Fruit fly (Drosophila melanogaster) whole organism, embryonic: ENCODE measurements around the gene COX7AL2.

ENCODE experiments used
- Bgb ChIP-seq: fragments of 200-800 bp; sonication (Bioruptor generic); IDR thresholded peaks from 2 replicates; pipeline ENCODE4 v1.3.6; 2022; ENCODE audit warnings: missing biosample characterization, missing genetic modification characterization; ENCODE audit not compliant: partially characterized antibody
- CG10267 ChIP-seq: fragments of 200-800 bp; sonication (Bioruptor generic); optimal IDR thresholded peaks from 2 replicates; lab custom pipeline; 2018; ENCODE audit warnings: missing biosample characterization, mild to moderate bottlenecking, missing genetic modification characterization, moderate library complexity
- CG10959 ChIP-seq: fragments of 200-800 bp; sonication (Bioruptor generic); IDR thresholded peaks from 2 replicates; pipeline ENCODE4 v1.3.6; 2022; ENCODE audit warnings: missing biosample characterization, missing genetic modification characterization
- CG12104 ChIP-seq: fragments of 200-800 bp; sonication (Bioruptor generic); optimal IDR thresholded peaks from 3 replicates; lab custom pipeline; 2016; ENCODE audit warnings: missing biosample characterization, missing genetic modification characterization
- CG12155 ChIP-seq: fragments of 200-800 bp; sonication (Bioruptor generic); optimal IDR thresholded peaks from 3 replicates; lab custom pipeline; 2016; ENCODE audit warnings: missing biosample characterization, missing genetic modification characterization
- CG13894 ChIP-seq: fragments of 200-800 bp; sonication (Bioruptor generic); optimal IDR thresholded peaks from 3 replicates; lab custom pipeline; 2018; ENCODE audit warnings: missing biosample characterization, mild to moderate bottlenecking, missing genetic modification characterization, moderate library complexity
- CG15601 ChIP-seq: fragments of 200-800 bp; sonication (Bioruptor generic); optimal IDR thresholded peaks from 3 replicates; lab custom pipeline; 2019; ENCODE audit warnings: missing biosample characterization, mild to moderate bottlenecking, missing genetic modification characterization, moderate library complexity
- CG17359 ChIP-seq: fragments of 200-800 bp; sonication (Bioruptor generic); optimal IDR thresholded peaks from 3 replicates; lab custom pipeline; 2018; ENCODE audit warnings: missing biosample characterization, mild to moderate bottlenecking, missing genetic modification characterization, moderate library complexity
- CG3281 ChIP-seq: fragments of 200-800 bp; sonication (Bioruptor generic); optimal IDR thresholded peaks from 3 replicates; lab custom pipeline; 2017; ENCODE audit warnings: missing biosample characterization, mild to moderate bottlenecking, missing genetic modification characterization
- CG43689 ChIP-seq: fragments of 200-800 bp; sonication (Bioruptor generic); IDR thresholded peaks from 2 replicates; pipeline ENCODE4 v1.3.6; 2022; ENCODE audit warnings: missing biosample characterization, missing genetic modification characterization
- CG4730 ChIP-seq: fragments of 200-800 bp; sonication (Bioruptor generic); IDR thresholded peaks from 2 replicates; pipeline ENCODE4 v1.3.6; 2022; ENCODE audit warnings: missing biosample characterization, missing genetic modification characterization
- CG4854 ChIP-seq: fragments of 200-800 bp; sonication (Bioruptor generic); optimal IDR thresholded peaks from 2 replicates; lab custom pipeline; 2016; ENCODE audit warnings: missing biosample characterization, missing genetic modification characterization, inconsistent platforms
- CG6791 ChIP-seq: fragments of 200-800 bp; sonication (Bioruptor generic); IDR thresholded peaks from 3 replicates; pipeline ENCODE4 v1.3.6; 2022; ENCODE audit warnings: missing biosample characterization, missing genetic modification characterization; ENCODE audit not compliant: partially characterized antibody
- CHES-1-like ChIP-seq: fragments of 200-800 bp; sonication (Bioruptor generic); optimal IDR thresholded peaks from 2 replicates; lab custom pipeline; 2016; ENCODE audit warnings: missing biosample characterization, missing genetic modification characterization
- Camta ChIP-seq: fragments of 200-800 bp; sonication (Bioruptor generic); optimal IDR thresholded peaks from 2 replicates; lab custom pipeline; 2016; ENCODE audit warnings: missing biosample characterization, missing genetic modification characterization
- CrebB ChIP-seq: fragments of 200-800 bp; sonication (Bioruptor generic); optimal IDR thresholded peaks from 3 replicates; lab custom pipeline; 2018; ENCODE audit warnings: missing biosample characterization, mild to moderate bottlenecking, missing genetic modification characterization
- Dek ChIP-seq: fragments of 200-800 bp; sonication (Bioruptor generic); optimal IDR thresholded peaks from 3 replicates; lab custom pipeline; 2019; ENCODE audit warnings: missing biosample characterization, mild to moderate bottlenecking, missing genetic modification characterization, moderate library complexity
- Fer3 ChIP-seq: fragments of 200-800 bp; sonication (Bioruptor generic); optimal IDR thresholded peaks from 2 replicates; lab custom pipeline; 2018; ENCODE audit warnings: missing biosample characterization, mild to moderate bottlenecking, missing genetic modification characterization, moderate library complexity
- Hr39 ChIP-seq: fragments of >200 bp; optimal IDR thresholded peaks from 2 replicates; lab custom pipeline; 2017
- Hr51 ChIP-seq, 2 experiments: fragments of 200-800 bp; sonication (Bioruptor generic); optimal IDR thresholded peaks; 2 replicates in 1 of 2; 3 replicates in 1 of 2; lab custom pipeline; 2016 to 2018; ENCODE audit warnings: missing biosample characterization in 2 of 2, missing genetic modification characterization in 2 of 2, mild to moderate bottlenecking in 1 of 2, moderate library complexity in 1 of 2
- Jarid2 ChIP-seq: fragments of 200-800 bp; sonication (Bioruptor generic); optimal IDR thresholded peaks from 3 replicates; lab custom pipeline; 2017; ENCODE audit warnings: mild to moderate bottlenecking, missing biosample characterization, missing genetic modification reagents, missing genetic modification characterization
- Mad ChIP-seq: fragments of 200-800 bp; sonication (Bioruptor generic); optimal IDR thresholded peaks from 2 replicates; lab custom pipeline; 2016; ENCODE audit warnings: missing biosample characterization, missing genetic modification characterization
- Optix ChIP-seq: fragments of 200-800 bp; sonication (Bioruptor generic); IDR thresholded peaks from 3 replicates; pipeline ENCODE4 v1.3.6; 2022; ENCODE audit warnings: missing biosample characterization, missing genetic modification characterization
- Sin3A ChIP-seq: fragments of >200 bp; optimal IDR thresholded peaks from 2 replicates; lab custom pipeline; 2018
- Taf1 ChIP-seq: fragments of 200-800 bp; sonication (Bioruptor generic); IDR thresholded peaks from 2 replicates; pipeline ENCODE4 v1.3.6; 2022; ENCODE audit warnings: missing biosample characterization, missing genetic modification characterization
- Usf ChIP-seq: fragments of 200-800 bp; sonication (Bioruptor generic); optimal IDR thresholded peaks from 2 replicates; lab custom pipeline; 2017; ENCODE audit warnings: missing genotype, missing biosample characterization, missing genetic modification characterization
- Vsx1 ChIP-seq: fragments of 200-800 bp; sonication (Bioruptor generic); optimal IDR thresholded peaks from 2 replicates; lab custom pipeline; 2017; ENCODE audit warnings: missing biosample characterization, mild to moderate bottlenecking, missing genetic modification characterization, missing genetic modification reagents
- btn ChIP-seq: fragments of 200-800 bp; sonication (Bioruptor generic); optimal IDR thresholded peaks from 2 replicates; lab custom pipeline; 2016; ENCODE audit warnings: missing biosample characterization, missing genetic modification characterization
- chinmo ChIP-seq: fragments of 200-800 bp; sonication (Bioruptor generic); IDR thresholded peaks from 4 replicates; pipeline ENCODE4 v1.3.6; 2022; ENCODE audit warnings: missing biosample characterization, missing genetic modification characterization; ENCODE audit not compliant: partially characterized antibody
- dimm ChIP-seq: fragments of 200-800 bp; sonication (Bioruptor generic); IDR thresholded peaks from 2 replicates; pipeline ENCODE4 v1.3.6; 2022; ENCODE audit warnings: missing biosample characterization, missing genetic modification characterization
- dmrt11E ChIP-seq: fragments of 200-800 bp; sonication (Bioruptor generic); optimal IDR thresholded peaks from 3 replicates; lab custom pipeline; 2018; ENCODE audit warnings: missing biosample characterization, mild to moderate bottlenecking, missing genetic modification characterization, moderate library complexity
- gsb-n ChIP-seq: fragments of 200-800 bp; sonication (Bioruptor generic); optimal IDR thresholded peaks from 3 replicates; lab custom pipeline; 2018; ENCODE audit warnings: missing biosample characterization, mild to moderate bottlenecking, missing genetic modification characterization
- hb ChIP-seq: fragments of 200-800 bp; sonication (Bioruptor generic); IDR thresholded peaks from 3 replicates; pipeline ENCODE4 v1.3.6; 2022; ENCODE audit warnings: missing biosample characterization, missing genetic modification characterization; ENCODE audit not compliant: partially characterized antibody
- lmd ChIP-seq: fragments of 200-800 bp; sonication (Bioruptor generic); IDR thresholded peaks from 2 replicates; pipeline ENCODE4 v1.3.6; 2022; ENCODE audit warnings: missing biosample characterization, missing genetic modification characterization
- nau ChIP-seq: fragments of 200-800 bp; sonication (Bioruptor generic); optimal IDR thresholded peaks from 3 replicates; lab custom pipeline; 2017; ENCODE audit warnings: missing biosample characterization, mild to moderate bottlenecking, missing genetic modification characterization, missing genetic modification reagents
- pb ChIP-seq: fragments of 200-800 bp; sonication (Bioruptor generic); optimal IDR thresholded peaks from 3 replicates; lab custom pipeline; 2016; ENCODE audit warnings: missing biosample characterization, missing genetic modification characterization
- so ChIP-seq: fragments of 200-800 bp; sonication (Bioruptor generic); IDR thresholded peaks from 3 replicates; pipeline ENCODE4 v1.3.6; 2022; ENCODE audit warnings: missing biosample characterization, missing genetic modification characterization
- tgo ChIP-seq: fragments of 200-800 bp; sonication (Bioruptor generic); IDR thresholded peaks from 3 replicates; pipeline ENCODE4 v1.3.6; 2022; ENCODE audit warnings: missing biosample characterization, missing genetic modification characterization
- tll ChIP-seq, 2 experiments: fragments of 200-800 bp in 1 of 2; fragments of >200 bp in 1 of 2; sonication (Bioruptor generic) in 1 of 2; optimal IDR thresholded peaks; 2 replicates each; lab custom pipeline; 2017 to 2019; ENCODE audit warnings: missing biosample characterization in 2 of 2, missing genetic modification characterization in 2 of 2, mild to moderate bottlenecking in 1 of 2, moderate library complexity in 1 of 2
- tna ChIP-seq: fragments of 200-800 bp; sonication (Bioruptor generic); IDR thresholded peaks from 2 replicates; pipeline ENCODE4 v1.3.6; 2022; ENCODE audit warnings: missing biosample characterization, missing genetic modification characterization; ENCODE audit not compliant: partially characterized antibody
- toy ChIP-seq: fragments of 200-800 bp; sonication (Bioruptor generic); IDR thresholded peaks from 2 replicates; pipeline ENCODE4 v1.3.6; 2022; ENCODE audit warnings: missing biosample characterization, missing genetic modification characterization
- zfh2 ChIP-seq: fragments of 200-800 bp; sonication (Bioruptor generic); optimal IDR thresholded peaks from 2 replicates; lab custom pipeline; 2016; ENCODE audit warnings: missing biosample characterization, missing genetic modification characterization

Gene COX7AL2

DNA sequence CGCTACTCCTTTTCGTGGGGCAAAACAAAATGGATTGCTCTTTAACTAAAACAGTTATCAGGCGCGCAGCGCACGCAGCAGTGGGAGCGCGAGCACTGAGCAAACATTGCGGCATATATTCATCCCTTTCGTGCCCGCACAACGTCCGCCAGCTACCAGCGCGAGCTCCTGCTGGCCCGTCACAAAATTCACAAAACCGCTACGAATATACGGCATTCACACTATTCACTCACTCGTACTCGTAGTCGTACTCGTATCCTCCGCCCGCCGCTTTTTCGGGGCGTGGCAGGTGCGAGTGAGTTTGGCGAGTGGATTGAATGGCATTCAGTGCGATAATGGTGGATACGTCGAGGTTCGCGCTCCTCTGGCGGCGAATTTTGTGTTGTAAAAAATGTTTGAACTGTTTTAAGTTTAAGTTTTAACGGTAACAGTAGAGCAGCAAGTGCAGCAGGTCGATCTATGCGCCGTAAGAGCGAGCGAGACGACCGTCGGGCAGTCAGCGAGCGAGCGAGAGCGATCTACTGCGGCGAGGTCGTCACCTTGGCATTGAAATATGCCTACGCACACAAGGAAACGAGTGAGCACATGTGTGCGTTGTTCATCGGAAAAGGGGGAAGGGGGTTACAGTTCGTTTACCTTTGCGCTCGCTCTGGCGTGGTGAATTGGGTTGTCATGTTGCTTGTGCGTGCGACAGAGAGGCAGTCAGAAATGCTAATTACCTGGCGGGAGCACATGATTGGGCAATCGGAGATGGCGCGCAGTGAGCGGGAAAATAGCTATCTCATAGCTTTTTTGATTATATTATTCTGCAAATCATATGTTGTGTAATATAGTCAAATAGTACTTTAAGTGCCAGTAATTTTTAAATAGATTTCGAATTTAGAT lies 880 bp downstream of the COX7AL2 start (continued):
- TF ChIP-seq CG12104 (GFP tag; lab: Kevin White, UChicago) (no peak), Mad (GFP tag; lab: Kevin White, UChicago) (no peak), zfh2 (GFP tag; lab: Kevin White, UChicago) (peak; percentile 18), CG4854 (GFP tag; lab: Kevin White, UChicago) (no peak), Usf (peak; percentile 68), gsb-n (tag; lab: Kevin White, UChicago) (peak; percentile 98), CG10959 (no peak), dmrt11E (tag; lab: Kevin White, UChicago) (peak; percentile 67), CG10267 (tag; lab: Kevin White, UChicago) (peak; percentile 23), toy (GFP tag; lab: Robert Waterston, UW) (no peak), nau (no peak), Hr51 (GFP tag; optimal IDR thresholded peaks at IDR 0.05; lab: Kevin White, UChicago) (peak in 1 of 2 experiments; percentile 59), Sin3A (lab: Kevin White, UChicago) (no peak), CG17359 (tag; lab: Kevin White, UChicago) (peak; percentile 44), chinmo (no peak), tll (GFP tag; optimal IDR thresholded peaks at IDR 0.05; lab: Kevin White, UChicago) (peak in 1 of 2 experiments; percentile 61), CG15601 (tag; lab: Kevin White, UChicago) (peak; percentile 64), CG4730 (no peak), CG6791 (no peak), Vsx1 (GFP tag; lab: Kevin White, UChicago) (peak; percentile 98), dimm (GFP tag; lab: Robert Waterston, UW) (no peak), btn (GFP tag; lab: Kevin White, UChicago) (no peak), hb (GFP tag; lab: Robert Waterston, UW) (no peak), CG13894 (tag; lab: Kevin White, UChicago) (peak; percentile 93), tna (GFP tag; lab: Robert Waterston, UW) (no peak), Taf1 (GFP tag; lab: Robert Waterston, UW) (no peak), CHES-1-like (GFP tag; lab: Kevin White, UChicago) (peak; percentile 3), CrebB (tag; lab: Kevin White, UChicago) (peak; percentile 76), Camta (no peak), CG3281 (GFP tag; lab: Kevin White, UChicago) (peak; percentile 72), CG43689 (GFP tag; lab: Robert Waterston, UW) (no peak), Dek (tag; lab: Kevin White, UChicago) (peak; percentile 56), Bgb (GFP tag; lab: Robert Waterston, UW) (no peak), Optix (no peak), pb (GFP tag; lab: Kevin White, UChicago) (peak; percentile 53), tgo (GFP tag; lab: Robert Waterston, UW) (no peak), lmd (no peak), Hr39 (no peak), so (GFP tag; lab: Robert Waterston, UW) (no peak), Fer3 (tag; lab: Kevin White, UChicago) (peak; percentile 52), Jarid2 (GFP tag; lab: Kevin White, UChicago) (peak; percentile 55), CG12155 (peak; percentile 97)
